Worm (Caenorhabditis elegans): ENCODE results near the gene cest-4.

Gene cest-4

ce11 chrIV:6789950-6790349, 12.2 kb downstream of the cest-4 start:
- TF ChIP-seq aha-1 (tag; optimal IDR thresholded peaks at IDR 0.05) (no peak), alr-1 (tag; optimal IDR thresholded peaks at IDR 0.05; ENCODE audit: borderline replicate concordance) (no peak), fkh-10 (GFP tag; optimal IDR thresholded peaks at IDR 0.05) (no peak), sup-37 (GFP tag; optimal IDR thresholded peaks at IDR 0.05) (no peak), ces-1 (GFP tag; optimal IDR thresholded peaks at IDR 0.05) (no peak), unc-86 (tag; optimal IDR thresholded peaks at IDR 0.05) (no peak), egl-27 (tag; optimal IDR thresholded peaks at IDR 0.05) (no peak), tlp-1 (tag; optimal IDR thresholded peaks at IDR 0.05) (no peak)

DNA sequence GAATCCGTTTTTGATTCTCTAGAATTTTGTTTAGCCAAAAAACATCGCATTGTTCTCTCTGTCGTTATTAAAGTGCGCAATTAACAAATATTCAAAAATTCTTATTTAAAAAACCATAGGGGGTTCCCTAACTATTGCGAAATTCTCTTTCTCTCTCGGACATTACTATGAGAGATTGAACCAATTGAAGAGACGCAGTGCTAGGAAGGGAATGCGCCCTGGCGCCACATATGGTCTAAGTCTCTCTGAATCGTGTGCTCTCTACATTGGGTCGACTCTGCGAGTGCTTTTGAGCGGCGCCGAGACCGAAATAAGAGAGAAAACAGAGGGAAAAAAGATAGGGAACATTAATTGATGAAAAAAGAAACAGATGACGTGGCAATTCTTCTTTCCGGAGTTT, 16.3 kb downstream of the cest-4 start:
- TF ChIP-seq rnt-1 (tag; optimal IDR thresholded peaks at IDR 0.05) (peak; percentile 77), blmp-1 (tag; optimal IDR thresholded peaks at IDR 0.05) (peak; percentile 39), hlh-4 (tag; optimal IDR thresholded peaks at IDR 0.05) (no peak), isw-1 (GFP tag; IDR thresholded peaks at IDR 0.05) (peak; percentile 67), zag-1 (tag; optimal IDR thresholded peaks at IDR 0.05) (no peak), mep-1 (tag; optimal IDR thresholded peaks at IDR 0.05) (peak; percentile 87), lin-35 (GFP tag; optimal IDR thresholded peaks at IDR 0.05) (peak; percentile 52 to 62), nhr-85 (tag) (no peak), unc-30 (tag; optimal IDR thresholded peaks at IDR 0.05) (no peak), ces-1 (GFP tag; optimal IDR thresholded peaks at IDR 0.05) (no peak), efl-3 (GFP tag; optimal IDR thresholded peaks at IDR 0.05) (no peak), elt-3 (tag; optimal IDR thresholded peaks at IDR 0.05) (peak in 1 of 6 experiments; percentile 41), fkh-4 (tag; optimal IDR thresholded peaks at IDR 0.05; ENCODE audit: borderline replicate concordance) (peak; percentile 57), unc-130 (tag; optimal IDR thresholded peaks at IDR 0.05) (no peak), mab-9 (GFP tag; IDR thresholded peaks at IDR 0.05) (no peak), pqm-1 (tag; optimal IDR thresholded peaks at IDR 0.05) (no peak), nhr-12 (tag; optimal IDR thresholded peaks at IDR 0.05) (no peak), tlp-1 (tag; optimal IDR thresholded peaks at IDR 0.05) (no peak), fos-1 (tag; optimal IDR thresholded peaks at IDR 0.05) (no peak), aly-2 (tag; optimal IDR thresholded peaks at IDR 0.05) (peak; percentile 9), pag-3 (tag; optimal IDR thresholded peaks at IDR 0.05; ENCODE audit: borderline replicate concordance, insufficient read depth) (no peak), lin-13 (GFP tag; optimal IDR thresholded peaks at IDR 0.05) (peak; percentile 37), lir-3 (tag; optimal IDR thresholded peaks at IDR 0.05; ENCODE audit: poor library complexity) (no peak), unc-62 (GFP tag; optimal IDR thresholded peaks at IDR 0.05) (no peak), vab-15 (tag; optimal IDR thresholded peaks at IDR 0.05) (no peak), grh-1 (GFP tag; IDR thresholded peaks at IDR 0.05) (no peak), Y116A8C.19 (tag; optimal IDR thresholded peaks at IDR 0.05; ENCODE audit: borderline replicate concordance) (no peak), ceh-88 (GFP tag; IDR thresholded peaks at IDR 0.05) (no peak), lin-39 (tag; optimal IDR thresholded peaks at IDR 0.05) (no peak), sup-37 (GFP tag; optimal IDR thresholded peaks at IDR 0.05) (peak; percentile 27), nhr-28 (tag; optimal IDR thresholded peaks at IDR 0.05) (no peak), F16B12.6 (tag; optimal IDR thresholded peaks at IDR 0.05) (peak; percentile 18), ama-1 (optimal IDR thresholded peaks at IDR 0.05) (peak; percentile 19), lsy-2 (tag; optimal IDR thresholded peaks at IDR 0.05) (peak; percentile 65 to 68), tbx-2 (tag; optimal IDR thresholded peaks at IDR 0.05) (peak; percentile 71), ceh-63 (GFP tag; optimal IDR thresholded peaks at IDR 0.05) (no peak), nhr-47 (tag; optimal IDR thresholded peaks at IDR 0.05) (peak; percentile 72), ztf-4 (tag; optimal IDR thresholded peaks at IDR 0.05) (peak; percentile 14), nhr-76 (tag; optimal IDR thresholded peaks at IDR 0.05) (no peak), unc-86 (tag; optimal IDR thresholded peaks at IDR 0.05) (peak; percentile 53), nhr-77 (tag; optimal IDR thresholded peaks at IDR 0.05) (peak; percentile 52), dpl-1 (GFP tag; optimal IDR thresholded peaks at IDR 0.05) (peak; percentile 47 to 66 (median 56)), hpl-2 (GFP tag; optimal IDR thresholded peaks at IDR 0.05) (peak; percentile 50), fkh-10 (GFP tag; optimal IDR thresholded peaks at IDR 0.05) (no peak), ztf-11 (tag; optimal IDR thresholded peaks at IDR 0.05) (no peak), alr-1 (tag; optimal IDR thresholded peaks at IDR 0.05; ENCODE audit: borderline replicate concordance) (no peak), ceh-8 (GFP tag; optimal IDR thresholded peaks at IDR 0.05) (peak; percentile 1), unc-98 (GFP tag; IDR thresholded peaks at IDR 0.05) (no peak)
